Fruit fly (Drosophila melanogaster) whole organism, pupa: ENCODE data around the gene ppk18.

Experiments
- CG12605 ChIP-seq: fragments of 200-800 bp; sonication (Bioruptor generic); IDR thresholded peaks from 2 replicates; pipeline ENCODE4 v1.3.6; 2022; ENCODE audit warnings: missing biosample characterization, missing genetic modification characterization
- CG32121 ChIP-seq: fragments of 200-800 bp; sonication (Bioruptor generic); IDR thresholded peaks from 2 replicates; pipeline ENCODE4 v1.3.6; 2022; ENCODE audit warnings: missing biosample characterization, missing genetic modification characterization
- CG34367 ChIP-seq: fragments of 200-800 bp; sonication (Bioruptor generic); optimal IDR thresholded peaks from 2 replicates; lab custom pipeline; 2018; ENCODE audit warnings: missing biosample characterization, mild to moderate bottlenecking, missing genetic modification characterization
- CG8159 ChIP-seq: fragments of 200-800 bp; sonication (Bioruptor generic); optimal IDR thresholded peaks from 3 replicates; lab custom pipeline; 2018; ENCODE audit warnings: missing biosample characterization, mild to moderate bottlenecking, missing genetic modification characterization, moderate library complexity
- CG9948 ChIP-seq: fragments of 200-800 bp; sonication (Bioruptor generic); optimal IDR thresholded peaks from 2 replicates; lab custom pipeline; 2018; ENCODE audit warnings: missing biosample characterization, mild to moderate bottlenecking, missing genetic modification characterization, moderate library complexity
- D1 ChIP-seq: fragments of 200-800 bp; sonication (Bioruptor generic); optimal IDR thresholded peaks from 2 replicates; lab custom pipeline; 2018; ENCODE audit warnings: missing biosample characterization, mild to moderate bottlenecking, missing genetic modification characterization, moderate library complexity
- Pif1A ChIP-seq: fragments of 200-800 bp; sonication (Bioruptor generic); optimal IDR thresholded peaks from 3 replicates; lab custom pipeline; 2016; ENCODE audit warnings: missing biosample characterization, missing genetic modification characterization
- Pif1B ChIP-seq: fragments of 200-800 bp; sonication (Bioruptor generic); optimal IDR thresholded peaks from 3 replicates; lab custom pipeline; 2016; ENCODE audit warnings: missing biosample characterization, missing genetic modification characterization
- fd96Ca ChIP-seq: fragments of 200-800 bp; sonication (Bioruptor generic); IDR thresholded peaks from 3 replicates; pipeline ENCODE4 v1.3.6; 2022; ENCODE audit warnings: missing biosample characterization, missing genetic modification characterization
- rn ChIP-seq: fragments of 200-800 bp; sonication (Bioruptor generic); IDR thresholded peaks from 2 replicates; pipeline ENCODE4 v1.3.6; 2022; ENCODE audit warnings: missing biosample characterization, missing genetic modification characterization

Gene ppk18

DNA sequence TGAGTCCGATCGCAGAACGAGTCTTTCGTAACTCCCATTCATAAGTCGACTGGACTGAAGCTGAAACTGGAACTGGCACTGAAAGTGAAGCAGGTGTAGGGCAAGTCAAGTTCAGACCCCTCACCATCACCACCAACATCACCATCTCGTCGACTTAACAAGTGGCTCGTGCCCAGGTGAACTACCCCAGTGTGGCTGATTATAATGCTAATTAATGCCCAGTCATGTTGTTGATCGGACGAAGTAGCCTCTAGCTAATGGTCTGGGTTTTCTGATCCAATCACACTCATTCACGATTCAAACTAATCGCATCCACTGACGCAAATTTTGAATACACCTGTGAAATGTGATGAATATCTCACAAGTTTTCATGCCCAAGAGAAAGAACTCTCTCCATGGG is 42.0 kb downstream of the ppk18 start:
- TF ChIP-seq CG34367 (no peak), CG32121 (GFP tag; lab: Robert Waterston, UW) (no peak), Pif1B (GFP tag; lab: Kevin White, UChicago) (no peak), Pif1A (GFP tag; lab: Kevin White, UChicago) (no peak), CG12605 (GFP tag; lab: Robert Waterston, UW) (no peak), CG8159 (tag; lab: Kevin White, UChicago) (no peak), fd96Ca (GFP tag; lab: Robert Waterston, UW) (no peak), CG9948 (tag; lab: Kevin White, UChicago) (no peak), D1 (tag; lab: Kevin White, UChicago) (no peak), rn (GFP tag; lab: Robert Waterston, UW) (no peak)
- TF ChIP-seq, all 21 proteins: peak for 0
